Worm (Caenorhabditis elegans): ENCODE data around the gene wago-10.

DNA sequence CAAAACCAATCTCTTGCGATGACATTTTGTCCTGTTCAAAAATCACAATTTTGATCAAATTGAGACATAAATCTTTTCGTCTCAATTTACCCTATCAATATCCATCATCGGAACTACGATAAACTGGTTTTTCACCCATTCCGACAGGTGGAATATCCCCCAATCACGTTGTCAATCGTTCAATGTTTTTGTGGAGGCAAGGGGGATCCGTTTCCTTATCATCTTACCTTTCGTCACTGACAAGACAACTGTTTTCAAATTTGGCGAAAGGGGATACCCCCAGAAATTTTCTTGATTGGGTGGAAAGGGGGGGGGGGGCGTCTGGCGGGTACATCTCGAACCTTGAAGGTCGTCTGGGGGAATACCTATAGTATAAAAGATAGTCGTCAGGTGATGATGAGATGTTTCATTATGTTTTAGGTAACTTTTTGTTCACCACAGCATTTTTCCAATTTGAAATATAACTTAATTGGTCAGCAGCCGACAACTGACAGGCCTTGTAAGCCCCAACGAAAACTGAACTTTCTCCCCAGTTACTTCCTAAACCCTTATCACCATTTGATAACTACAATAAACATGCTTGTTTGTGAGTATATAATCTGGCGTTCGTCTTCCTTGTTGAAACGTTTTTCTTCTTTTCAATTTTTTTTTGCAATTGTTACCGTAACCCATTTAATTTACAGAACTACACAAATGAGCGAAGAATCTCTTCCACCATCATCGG lies 38.2 kb downstream of the wago-10 start, which contains the start of gene ZK6.8:
- TF ChIP-seq ceh-36 (tag; optimal IDR thresholded peaks at IDR 0.05) (no peak), ama-1 (optimal IDR thresholded peaks at IDR 0.05) (no peak), flt-1 (GFP tag; IDR thresholded peaks at IDR 0.05) (no peak), ets-7 (tag; optimal IDR thresholded peaks at IDR 0.05) (no peak), hmg-4 (GFP tag; optimal IDR thresholded peaks at IDR 0.05) (no peak), tra-4 (tag; optimal IDR thresholded peaks at IDR 0.05) (no peak), B0310.2 (tag; optimal IDR thresholded peaks at IDR 0.05) (no peak), tbx-37 (GFP tag; conservative IDR thresholded peaks at IDR 0.05) (no peak), hmbx-1 (tag; optimal IDR thresholded peaks at IDR 0.05) (no peak), pes-1 (GFP tag; IDR thresholded peaks at IDR 0.05) (no peak), aly-1 (tag; optimal IDR thresholded peaks at IDR 0.05) (no peak)

All from whole organism, early embryonic.